Fruit fly (Drosophila melanogaster) whole organism, prepupa: Measurements from ENCODE around the gene CG18131.
A peak's percentile ranks its signal among the peaks of the same experiment; 100 is the strongest.

Experiments
- Blimp-1 ChIP-seq: fragments of 200-800 bp; sonication (Bioruptor generic); optimal IDR thresholded peaks from 3 replicates; lab custom pipeline; 2017; ENCODE audit warnings: missing biosample characterization, missing genetic modification characterization, mild to moderate bottlenecking, moderate library complexity, missing genetic modification reagents
- CG10631 ChIP-seq: fragments of 200-800 bp; sonication (Bioruptor generic); optimal IDR thresholded peaks from 2 replicates; lab custom pipeline; 2016; ENCODE audit warnings: missing biosample characterization, missing genetic modification characterization
- CG10669 ChIP-seq: fragments of 200-800 bp; sonication (Bioruptor generic); optimal IDR thresholded peaks from 3 replicates; lab custom pipeline; 2018; ENCODE audit warnings: missing biosample characterization, mild to moderate bottlenecking, missing genetic modification characterization, moderate library complexity
- CG11294 ChIP-seq: fragments of 200-800 bp; sonication (Bioruptor generic); IDR thresholded peaks from 2 replicates; pipeline ENCODE4 v1.3.6; 2022; ENCODE audit warnings: missing biosample characterization, missing genetic modification characterization
- CG11762 ChIP-seq: fragments of 200-800 bp; sonication (Bioruptor generic); optimal IDR thresholded peaks from 3 replicates; lab custom pipeline; 2016; ENCODE audit warnings: missing biosample characterization, missing genetic modification characterization; ENCODE audit not compliant: insufficient read depth
- CG15336 ChIP-seq: fragments of 200-800 bp; sonication (Bioruptor generic); IDR thresholded peaks from 2 replicates; pipeline ENCODE4 v1.3.6; 2022; ENCODE audit warnings: missing biosample characterization, missing genetic modification characterization
- CG1621 ChIP-seq: fragments of 200-800 bp; sonication (Bioruptor generic); optimal IDR thresholded peaks from 3 replicates; lab custom pipeline; 2018; ENCODE audit warnings: missing biosample characterization, mild to moderate bottlenecking, missing genetic modification characterization
- CG16779 ChIP-seq: fragments of 200-800 bp; sonication (Bioruptor generic); optimal IDR thresholded peaks from 3 replicates; lab custom pipeline; 2017; ENCODE audit warnings: missing biosample characterization, mild to moderate bottlenecking, missing genetic modification characterization
- CG3032 ChIP-seq: fragments of 200-800 bp; optimal IDR thresholded peaks from 2 replicates; lab custom pipeline; 2019; ENCODE audit warnings: missing biosample characterization, mild to moderate bottlenecking, missing genetic modification characterization, moderate library complexity
- CG31627 ChIP-seq: fragments of 200-800 bp; sonication (Bioruptor generic); optimal IDR thresholded peaks from 3 replicates; lab custom pipeline; 2016; ENCODE audit warnings: missing biosample characterization, missing genetic modification characterization
- CG32006 ChIP-seq: fragments of 200-800 bp; sonication (Bioruptor generic); optimal IDR thresholded peaks from 3 replicates; lab custom pipeline; 2017; ENCODE audit warnings: missing biosample characterization, mild to moderate bottlenecking, missing genetic modification characterization
- CG34406 ChIP-seq: fragments of 200-800 bp; sonication (Bioruptor generic); optimal IDR thresholded peaks from 3 replicates; lab custom pipeline; 2016; ENCODE audit warnings: missing biosample characterization, missing genetic modification characterization
- CG3919 ChIP-seq: fragments of 200-800 bp; sonication (Bioruptor generic); optimal IDR thresholded peaks from 3 replicates; lab custom pipeline; 2016; ENCODE audit warnings: missing biosample characterization, missing genetic modification characterization
- CG6163 ChIP-seq: fragments of 200-800 bp; sonication (Bioruptor generic); IDR thresholded peaks from 3 replicates; pipeline ENCODE4 v1.3.6; 2022; ENCODE audit warnings: missing biosample characterization, missing genetic modification characterization
- CG6276 ChIP-seq: fragments of 200-800 bp; sonication (Bioruptor generic); optimal IDR thresholded peaks from 2 replicates; lab custom pipeline; 2017; ENCODE audit warnings: missing biosample characterization, mild to moderate bottlenecking, missing genetic modification characterization
- CG6808 ChIP-seq: fragments of 200-800 bp; sonication (Bioruptor generic); optimal IDR thresholded peaks from 3 replicates; lab custom pipeline; 2017; ENCODE audit warnings: missing biosample characterization, missing genetic modification characterization, mild to moderate bottlenecking, moderate library complexity, missing genetic modification reagents
- CG7368 ChIP-seq: fragments of 200-800 bp; sonication (Bioruptor generic); optimal IDR thresholded peaks from 3 replicates; lab custom pipeline; 2016; ENCODE audit warnings: missing biosample characterization, missing genetic modification characterization
- CG8119 ChIP-seq: fragments of 200-800 bp; sonication (Bioruptor generic); IDR thresholded peaks from 3 replicates; pipeline ENCODE4 v1.3.6; 2022; ENCODE audit warnings: missing biosample characterization, missing genetic modification characterization
- CG8319 ChIP-seq: fragments of 200-800 bp; sonication (Bioruptor generic); optimal IDR thresholded peaks from 3 replicates; lab custom pipeline; 2016; ENCODE audit warnings: missing biosample characterization, missing genetic modification characterization
- Eip78C ChIP-seq: fragments of 200-800 bp; sonication (Bioruptor generic); peaks from one replicate; lab custom pipeline; 2016; ENCODE audit warnings: missing biosample characterization, missing genetic modification characterization
- Eip93F ChIP-seq: fragments of 200-800 bp; sonication (Bioruptor generic); optimal IDR thresholded peaks from 2 replicates; lab custom pipeline; 2016; ENCODE audit warnings: missing biosample characterization, mild to moderate bottlenecking, missing genetic modification characterization
- Ets96B ChIP-seq: fragments of 200-800 bp; optimal IDR thresholded peaks from 2 replicates; lab custom pipeline; 2019; ENCODE audit warnings: missing biosample characterization, mild to moderate bottlenecking, missing genetic modification characterization, moderate library complexity
- Gug ChIP-seq: fragments of 200-800 bp; sonication (Bioruptor generic); IDR thresholded peaks from 2 replicates; pipeline ENCODE4 v1.3.6; 2022; ENCODE audit warnings: missing biosample characterization, missing genetic modification characterization
- Hr38 ChIP-seq: sonication (Bioruptor generic); optimal IDR thresholded peaks from 2 replicates; lab custom pipeline; 2016; ENCODE audit warnings: missing biosample characterization, missing genetic modification characterization
- Hr39 ChIP-seq: fragments of 200-800 bp; sonication (Bioruptor generic); optimal IDR thresholded peaks from 2 replicates; lab custom pipeline; 2016; ENCODE audit warnings: missing biosample characterization, missing genetic modification characterization
- Lpt ChIP-seq: fragments of 200-800 bp; sonication (Bioruptor generic); optimal IDR thresholded peaks from 3 replicates; lab custom pipeline; 2016; ENCODE audit warnings: missing biosample characterization, missing genetic modification characterization
- Met ChIP-seq: fragments of 200-800 bp; sonication (Bioruptor generic); optimal IDR thresholded peaks from 3 replicates; lab custom pipeline; 2016; ENCODE audit warnings: missing biosample characterization, missing genetic modification characterization
- OdsH ChIP-seq: fragments of 200-800 bp; sonication (Bioruptor generic); optimal IDR thresholded peaks from 3 replicates; lab custom pipeline; 2016; ENCODE audit warnings: missing biosample characterization, missing genetic modification characterization
- Smox ChIP-seq: fragments of 200-800 bp; sonication (Bioruptor generic); optimal IDR thresholded peaks from 3 replicates; lab custom pipeline; 2016; ENCODE audit warnings: missing biosample characterization, missing genetic modification characterization
- Sox14 ChIP-seq: fragments of 200-800 bp; sonication (Bioruptor generic); optimal IDR thresholded peaks from 3 replicates; lab custom pipeline; 2016; ENCODE audit warnings: missing biosample characterization, missing genetic modification characterization
- Sox15 ChIP-seq: fragments of 200-800 bp; sonication (Bioruptor generic); optimal IDR thresholded peaks from 3 replicates; lab custom pipeline; 2016; ENCODE audit warnings: missing biosample characterization, missing genetic modification characterization
- achi ChIP-seq: fragments of 200-800 bp; sonication (Bioruptor generic); optimal IDR thresholded peaks from 3 replicates; lab custom pipeline; 2016; ENCODE audit warnings: missing biosample characterization, missing genetic modification characterization
- acj6 ChIP-seq: fragments of 200-800 bp; sonication (Bioruptor generic); optimal IDR thresholded peaks from 3 replicates; lab custom pipeline; 2016; ENCODE audit warnings: missing biosample characterization, missing genetic modification characterization
- cyc ChIP-seq: fragments of 200-800 bp; sonication (Bioruptor generic); optimal IDR thresholded peaks from 3 replicates; lab custom pipeline; 2016; ENCODE audit warnings: missing biosample characterization, missing genetic modification characterization
- dac ChIP-seq: fragments of 200-800 bp; sonication (Bioruptor generic); optimal IDR thresholded peaks from 2 replicates; lab custom pipeline; 2017; ENCODE audit warnings: missing biosample characterization, mild to moderate bottlenecking, missing genetic modification characterization
- dsx ChIP-seq: fragments of 200-800 bp; optimal IDR thresholded peaks from 3 replicates; lab custom pipeline; 2019; ENCODE audit warnings: missing biosample characterization, mild to moderate bottlenecking, missing genetic modification characterization, moderate library complexity; ENCODE audit not compliant: poor library complexity, severe bottlenecking
- eg ChIP-seq: fragments of 200-800 bp; sonication (Bioruptor generic); IDR thresholded peaks from 3 replicates; pipeline ENCODE4 v1.3.6; 2022; ENCODE audit warnings: missing biosample characterization, missing genetic modification characterization
- esn ChIP-seq: fragments of 200-800 bp; sonication (Bioruptor generic); optimal IDR thresholded peaks from 2 replicates; lab custom pipeline; 2016; ENCODE audit warnings: missing biosample characterization, mild to moderate bottlenecking, missing genetic modification characterization, moderate library complexity
- fd59A ChIP-seq: fragments of 200-800 bp; sonication (Bioruptor generic); optimal IDR thresholded peaks from 2 replicates; lab custom pipeline; 2017; ENCODE audit warnings: missing biosample characterization, mild to moderate bottlenecking, missing genetic modification characterization, missing genetic modification reagents
- fkh ChIP-seq: fragments of 200-800 bp; sonication (Bioruptor generic); optimal IDR thresholded peaks from 3 replicates; lab custom pipeline; 2017; ENCODE audit warnings: missing biosample characterization, mild to moderate bottlenecking, missing genetic modification characterization, moderate library complexity
- lz ChIP-seq: fragments of 200-800 bp; sonication (Bioruptor generic); optimal IDR thresholded peaks from 3 replicates; lab custom pipeline; 2016; ENCODE audit warnings: missing biosample characterization, missing genetic modification characterization
- net ChIP-seq: fragments of 200-800 bp; sonication (Bioruptor generic); optimal IDR thresholded peaks from 3 replicates; lab custom pipeline; 2016; ENCODE audit warnings: missing biosample characterization, missing genetic modification characterization
- pdm3 ChIP-seq: fragments of 200-800 bp; sonication (Bioruptor generic); optimal IDR thresholded peaks from 3 replicates; lab custom pipeline; 2016; ENCODE audit warnings: missing biosample characterization, missing genetic modification characterization
- spab ChIP-seq: fragments of 200-800 bp; sonication (Bioruptor generic); optimal IDR thresholded peaks from 2 replicates; lab custom pipeline; 2017; ENCODE audit warnings: missing biosample characterization, mild to moderate bottlenecking, missing genetic modification characterization, missing genetic modification reagents
- ss ChIP-seq, 2 experiments: fragments of 200-800 bp; sonication (Bioruptor generic); optimal IDR thresholded peaks; 2 replicates in 1 of 2; 3 replicates in 1 of 2; lab custom pipeline; 2017 to 2018; ENCODE audit warnings: mild to moderate bottlenecking in 2 of 2, missing biosample characterization in 2 of 2, missing genetic modification characterization in 2 of 2, moderate library complexity in 1 of 2
- svp ChIP-seq: fragments of 200-800 bp; sonication (Bioruptor generic); peaks from one replicate; lab custom pipeline; 2016; ENCODE audit warnings: missing biosample characterization, missing genetic modification characterization
- topi ChIP-seq: fragments of 200-800 bp; sonication (Bioruptor generic); optimal IDR thresholded peaks from 3 replicates; lab custom pipeline; 2016; ENCODE audit warnings: missing biosample characterization, missing genetic modification characterization
- vri ChIP-seq: fragments of 200-800 bp; sonication (Bioruptor generic); optimal IDR thresholded peaks from 3 replicates; lab custom pipeline; 2016; ENCODE audit warnings: missing biosample characterization, mild to moderate bottlenecking, missing genetic modification characterization

CG18131 gene

dm6 chr2L:1476872-1477503 is 23.4 kb downstream of the CG18131 start (continued):
- TF ChIP-seq Ets96B (tag; lab: Kevin White, UChicago) (peak; percentile 28), spab (no peak), Lpt (no peak), Eip93F (GFP tag; lab: Kevin White, UChicago) (no peak), CG3919 (no peak), eg (GFP tag; lab: Robert Waterston, UW) (no peak), Smox (GFP tag; lab: Kevin White, UChicago) (peak; percentile 3), CG1621 (tag; lab: Kevin White, UChicago) (no peak)

- peak; percentile 21 for TF ChIP-seq Sox15 (GFP tag; lab: Kevin White, UChicago)
- TF ChIP-seq svp (GFP tag; lab: Kevin White, UChicago), result peak; percentile 90
- peak; percentile 52 for TF ChIP-seq pdm3 (GFP tag; lab: Kevin White, UChicago)
- TF ChIP-seq fkh (GFP tag; lab: Kevin White, UChicago), result no peak
- TF ChIP-seq topi (GFP tag; lab: Kevin White, UChicago), result peak; percentile 72
- no peak for TF ChIP-seq Gug
- no peak for TF ChIP-seq dac (GFP tag; lab: Kevin White, UChicago)
- TF ChIP-seq Blimp-1, result peak; percentile 36
- TF ChIP-seq eg (GFP tag; lab: Robert Waterston, UW), result no peak
- TF ChIP-seq CG16779 (tag; lab: Kevin White, UChicago), result no peak
- peak; percentile 82 for TF ChIP-seq Met (GFP tag; lab: Kevin White, UChicago)
- peak; percentile 70 for TF ChIP-seq lz (GFP tag; lab: Kevin White, UChicago)
- TF ChIP-seq CG6808, result peak; percentile 7
- peak; percentile 22 for TF ChIP-seq spab
- TF ChIP-seq Ets96B (tag; lab: Kevin White, UChicago), result peak; percentile 29
- peak; percentile 39 for TF ChIP-seq CG3919
- TF ChIP-seq dsx, result peak; percentile 5
- TF ChIP-seq CG6163 (GFP tag; lab: Robert Waterston, UW), result peak; percentile 65; the same call in 2 of the 3 replicates
- TF ChIP-seq CG8319, result peak; percentile 49
- peak; percentile 78 for TF ChIP-seq Eip78C (GFP tag; lab: Kevin White, UChicago)
- peak; percentile 78 for TF ChIP-seq cyc (GFP tag; lab: Kevin White, UChicago)
- TF ChIP-seq CG3032 (tag; lab: Kevin White, UChicago), result peak; percentile 32
- peak; percentile 47 for TF ChIP-seq CG7368 (GFP tag; lab: Kevin White, UChicago)
- peak; percentile 19 for TF ChIP-seq net (GFP tag; lab: Kevin White, UChicago)
- TF ChIP-seq vri (GFP tag; lab: Kevin White, UChicago), result peak; percentile 68
- TF ChIP-seq CG31627 (GFP tag; lab: Kevin White, UChicago), result peak; percentile 83
- peak; percentile 52 for TF ChIP-seq Sox14 (GFP tag; lab: Kevin White, UChicago)
- TF ChIP-seq CG10669 (GFP tag; lab: Kevin White, UChicago), result peak; percentile 38
- peak; percentile 45 for TF ChIP-seq OdsH (GFP tag; lab: Kevin White, UChicago)
- peak; percentile 46 for TF ChIP-seq CG34406
- TF ChIP-seq CG32006 (GFP tag; lab: Kevin White, UChicago), result no peak
- peak; percentile 77 for TF ChIP-seq esn (GFP tag; lab: Kevin White, UChicago)
- no peak for TF ChIP-seq Eip93F (GFP tag; lab: Kevin White, UChicago)
- no peak for TF ChIP-seq CG6276
- TF ChIP-seq Lpt, result no peak
- no peak for TF ChIP-seq CG15336 (GFP tag; lab: Robert Waterston, UW)
- no peak for TF ChIP-seq Hr38 (GFP tag; lab: Kevin White, UChicago)
- TF ChIP-seq achi (GFP tag; lab: Kevin White, UChicago), result peak; percentile 32
- no peak for TF ChIP-seq CG8119
- TF ChIP-seq CG10631 (GFP tag; lab: Kevin White, UChicago), result peak; percentile 37
- peak; percentile 39 for TF ChIP-seq fd59A
- peak; percentile 78 for TF ChIP-seq Hr39 (GFP tag; lab: Kevin White, UChicago)
- peak; percentile 51 for TF ChIP-seq acj6 (GFP tag; lab: Kevin White, UChicago)
- no peak for TF ChIP-seq CG11294 (GFP tag; lab: Robert Waterston, UW)
- TF ChIP-seq CG11762 (GFP tag; lab: Kevin White, UChicago), result no peak
- TF ChIP-seq ss (GFP tag; optimal IDR thresholded peaks at IDR 0.05; lab: Kevin White, UChicago), result peak in 1 of 2 experiments; percentile 23
These were observed 27.0 kb downstream of the CG18131 start for dm6 chr2L:1473427-1473826.
